Worm (Caenorhabditis elegans) whole organism, late embryonic: ENCODE data around the gene txt-9.
"Not testable (repeated sequence)": the region's sequence is repeated elsewhere in the genome, so short reads cannot be mapped to it uniquely, and the experiment has no call there.

ENCODE experiments used
- F13H6.1 ChIP-seq: sonication (generic microtip); optimal IDR thresholded peaks from 2 replicates; lab custom pipeline; 2016; ENCODE audit warnings: missing genetic modification characterization, missing compliant biosample characterization
- K02D7.2 ChIP-seq: sonication (generic microtip); optimal IDR thresholded peaks from 2 replicates; lab custom pipeline; 2017; ENCODE audit warnings: mild to moderate bottlenecking, missing genetic modification characterization, missing compliant biosample characterization
- T23F11.4 ChIP-seq: fragments of 200-800 bp; sonication (Bioruptor generic); optimal IDR thresholded peaks from 2 replicates; lab custom pipeline; 2018; ENCODE audit warnings: mild to moderate bottlenecking, missing genetic modification characterization, missing compliant biosample characterization
- Y22D7AL.16 ChIP-seq: sonication (generic microtip); optimal IDR thresholded peaks from 2 replicates; lab custom pipeline; 2016; ENCODE audit warnings: missing genetic modification characterization, missing compliant biosample characterization
- ahr-1 ChIP-seq: sonication (generic microtip); optimal IDR thresholded peaks from 2 replicates; lab custom pipeline; 2016; ENCODE audit warnings: missing genetic modification characterization, missing compliant biosample characterization
- ama-1 ChIP-seq: fragments of 150-350 bp; optimal IDR thresholded peaks from 2 replicates; lab custom pipeline; 2014
- ceh-14 ChIP-seq: sonication (generic microtip); optimal IDR thresholded peaks from 2 replicates; lab custom pipeline; 2016; ENCODE audit warnings: missing genotype, missing genetic modification characterization, missing compliant biosample characterization
- ceh-18 ChIP-seq: sonication (generic microtip); optimal IDR thresholded peaks from 2 replicates; lab custom pipeline; 2016; ENCODE audit warnings: missing genetic modification characterization, missing compliant biosample characterization
- ceh-19 ChIP-seq: fragments of 200-800 bp; sonication (Bioruptor generic); optimal IDR thresholded peaks from 2 replicates; lab custom pipeline; 2018; ENCODE audit warnings: mild to moderate bottlenecking, missing genetic modification characterization, missing compliant biosample characterization
- ceh-2 ChIP-seq: sonication (generic microtip); optimal IDR thresholded peaks from 2 replicates; lab custom pipeline; 2016; ENCODE audit warnings: missing genotype, missing genetic modification characterization, missing compliant biosample characterization
- ceh-22 ChIP-seq: sonication (generic microtip); optimal IDR thresholded peaks from 2 replicates; lab custom pipeline; 2017; ENCODE audit warnings: missing biosample characterization, missing genetic modification characterization
- ceh-24 ChIP-seq: sonication (generic microtip); optimal IDR thresholded peaks from 2 replicates; lab custom pipeline; 2016; ENCODE audit warnings: mild to moderate bottlenecking, missing genetic modification characterization, missing compliant biosample characterization
- ceh-31 ChIP-seq: sonication (generic microtip); optimal IDR thresholded peaks from 2 replicates; lab custom pipeline; 2016; ENCODE audit warnings: missing genetic modification characterization, missing compliant biosample characterization
- ceh-34 ChIP-seq: sonication (generic microtip); optimal IDR thresholded peaks from 2 replicates; lab custom pipeline; 2016; ENCODE audit warnings: mild to moderate bottlenecking, missing genetic modification characterization, missing compliant biosample characterization
- ceh-45 ChIP-seq: fragments of 200-800 bp; sonication (Bioruptor generic); IDR thresholded peaks from 2 replicates; pipeline ENCODE4 v1.3.6; 2022; ENCODE audit warnings: missing genetic modification reagents, missing genetic modification characterization, missing compliant biosample characterization
- ceh-6 ChIP-seq: fragments of 200-800 bp; sonication (Bioruptor generic); optimal IDR thresholded peaks from 2 replicates; lab custom pipeline; 2018; ENCODE audit warnings: mild to moderate bottlenecking, missing genetic modification characterization, missing compliant biosample characterization
- ceh-9 ChIP-seq: sonication (generic microtip); optimal IDR thresholded peaks from 2 replicates; lab custom pipeline; 2016; ENCODE audit warnings: mild to moderate bottlenecking, missing genetic modification characterization, inconsistent platforms, missing compliant biosample characterization
- fax-1 ChIP-seq: sonication (generic microtip); optimal IDR thresholded peaks from 2 replicates; lab custom pipeline; 2016; ENCODE audit warnings: missing genotype, missing genetic modification characterization, missing compliant biosample characterization
- fkh-6 ChIP-seq: sonication (generic microtip); optimal IDR thresholded peaks from 2 replicates; lab custom pipeline; 2016; ENCODE audit warnings: missing genetic modification characterization, missing compliant biosample characterization
- gmeb-2 ChIP-seq: sonication (generic microtip); optimal IDR thresholded peaks from 2 replicates; lab custom pipeline; 2016; ENCODE audit warnings: missing genetic modification characterization, inconsistent platforms, missing compliant biosample characterization
- hlh-13 ChIP-seq: fragments of 200-800 bp; sonication (Bioruptor generic); optimal IDR thresholded peaks from 2 replicates; lab custom pipeline; 2018; ENCODE audit warnings: mild to moderate bottlenecking, missing genetic modification characterization, missing compliant biosample characterization
- hlh-30 ChIP-seq: sonication (generic microtip); optimal IDR thresholded peaks from 2 replicates; lab custom pipeline; 2017; ENCODE audit warnings: antibody characterized with exemption, missing genetic modification characterization, missing compliant biosample characterization; ENCODE audit not compliant: insufficient read depth
- lim-6 ChIP-seq: sonication (generic microtip); optimal IDR thresholded peaks from 2 replicates; lab custom pipeline; 2016; ENCODE audit warnings: missing genetic modification characterization, missing compliant biosample characterization
- lin-11 ChIP-seq: fragments of 200-800 bp; sonication (Bioruptor generic); optimal IDR thresholded peaks from 2 replicates; lab custom pipeline; 2018; ENCODE audit warnings: mild to moderate bottlenecking, missing genetic modification characterization, missing compliant biosample characterization
- mec-3 ChIP-seq: sonication (generic microtip); optimal IDR thresholded peaks from 2 replicates; lab custom pipeline; 2016; ENCODE audit warnings: borderline replicate concordance, missing genetic modification characterization, missing compliant biosample characterization
- nfya-1 ChIP-seq: sonication (generic microtip); optimal IDR thresholded peaks from 2 replicates; lab custom pipeline; 2017; ENCODE audit warnings: missing genetic modification characterization, mild to moderate bottlenecking, missing compliant biosample characterization, antibody characterized with exemption, moderate library complexity
- nhr-11 ChIP-seq: fragments of 150-350 bp; optimal IDR thresholded peaks from 2 replicates; lab custom pipeline; 2014; ENCODE audit warnings: missing biosample characterization, missing genetic modification characterization
- npax-4 ChIP-seq: sonication (generic microtip); optimal IDR thresholded peaks from 2 replicates; lab custom pipeline; 2016; ENCODE audit warnings: missing genetic modification characterization, missing compliant biosample characterization
- pax-1 ChIP-seq: fragments of 150-350 bp; optimal IDR thresholded peaks from 2 replicates; lab custom pipeline; 2014; ENCODE audit warnings: missing biosample characterization, missing genetic modification characterization
- pha-2 ChIP-seq: sonication (generic microtip); optimal IDR thresholded peaks from 2 replicates; lab custom pipeline; 2017; ENCODE audit warnings: mild to moderate bottlenecking, missing genetic modification characterization, missing compliant biosample characterization
- pqm-1 ChIP-seq: sonication (generic microtip); optimal IDR thresholded peaks from 2 replicates; lab custom pipeline; 2016; ENCODE audit warnings: missing genetic modification characterization, missing compliant biosample characterization
- sdc-2 ChIP-seq: sonication (generic microtip); optimal IDR thresholded peaks from 2 replicates; lab custom pipeline; 2016; ENCODE audit warnings: missing genotype, missing genetic modification characterization, missing compliant biosample characterization
- sox-2 ChIP-seq: fragments of 200-800 bp; sonication (Bioruptor generic); IDR thresholded peaks from 2 replicates; pipeline ENCODE4 v1.3.6; 2022; ENCODE audit warnings: missing genetic modification reagents, missing genetic modification characterization, missing compliant biosample characterization
- sox-4 ChIP-seq: sonication (generic microtip); optimal IDR thresholded peaks from 2 replicates; lab custom pipeline; 2017; ENCODE audit warnings: mild to moderate bottlenecking, missing genetic modification characterization, inconsistent platforms, missing compliant biosample characterization
- tbx-2 ChIP-seq: sonication (generic microtip); optimal IDR thresholded peaks from 2 replicates; lab custom pipeline; 2016; ENCODE audit warnings: missing genetic modification characterization, missing compliant biosample characterization
- ttx-3 ChIP-seq: sonication (generic microtip); optimal IDR thresholded peaks from 2 replicates; lab custom pipeline; 2016; ENCODE audit warnings: missing genetic modification reagents, missing genetic modification characterization, missing compliant biosample characterization
- unc-3 ChIP-seq, 2 experiments: fragments of 200-800 bp in 1 of 2; sonication (Bioruptor generic) in 1 of 2; sonication (generic microtip) in 1 of 2; conservative IDR thresholded peaks in 1 of 2; optimal IDR thresholded peaks in 1 of 2; 2 replicates each; pipeline versions ENCODE4 v1.3.6 to Lab custom; 2016 to 2022; ENCODE audit warnings: missing compliant biosample characterization in 2 of 2, missing genetic modification characterization in 2 of 2, missing genetic modification reagents in 1 of 2
- unc-42 ChIP-seq: sonication (generic microtip); optimal IDR thresholded peaks from 2 replicates; lab custom pipeline; 2016; ENCODE audit warnings: missing genotype, missing genetic modification characterization, missing compliant biosample characterization
- unc-55 ChIP-seq: sonication (generic microtip); optimal IDR thresholded peaks from 2 replicates; lab custom pipeline; 2017; ENCODE audit warnings: missing biosample characterization, missing genetic modification reagents, missing genetic modification characterization
- zip-5 ChIP-seq: sonication (generic microtip); optimal IDR thresholded peaks from 2 replicates; lab custom pipeline; 2016; ENCODE audit warnings: missing genetic modification characterization, missing compliant biosample characterization

Gene txt-9

DNA sequence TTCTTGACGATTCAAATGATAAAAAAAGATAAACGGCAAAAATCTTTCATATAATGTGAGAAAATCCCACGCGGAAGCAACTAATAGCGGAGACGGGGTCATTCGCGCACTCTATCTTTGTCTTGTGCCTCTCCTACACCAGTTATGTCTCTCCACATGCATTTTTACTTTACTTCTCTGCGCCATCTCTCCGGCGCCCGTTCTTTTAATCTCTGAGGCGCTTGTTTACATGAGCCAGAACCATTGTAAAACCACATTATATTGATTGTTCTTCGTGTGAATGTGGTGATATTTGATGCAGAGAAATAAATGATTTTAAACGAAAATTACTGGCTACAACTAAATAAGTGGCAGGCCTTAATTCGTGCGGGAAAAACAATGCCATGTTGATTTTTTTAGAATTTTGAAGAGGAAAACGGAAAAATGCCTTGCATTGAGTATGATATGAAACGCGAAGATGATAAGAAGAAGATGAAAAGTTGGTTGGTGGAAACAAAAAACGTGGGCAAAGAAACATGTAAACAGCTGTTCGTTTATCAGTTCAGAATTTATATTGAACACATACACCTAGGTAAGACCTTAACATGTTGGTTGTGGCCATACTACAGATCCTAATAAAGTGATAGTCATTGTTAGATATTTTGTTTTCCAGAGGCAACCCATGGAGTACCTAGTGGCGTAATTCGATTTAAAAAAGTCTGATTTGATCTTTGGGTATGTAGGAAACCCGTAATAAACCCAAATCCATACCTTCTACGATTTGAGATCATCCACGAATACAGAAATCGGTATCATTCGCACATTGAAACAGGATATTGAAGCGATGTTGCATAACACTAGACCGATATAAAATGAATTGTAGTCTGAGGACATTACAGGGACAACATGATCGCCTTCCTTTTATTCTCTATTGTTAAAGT is 7.0 kb downstream of the txt-9 start, which contains the start of gene C04G6.2 (continued):
- TF ChIP-seq nhr-11 (tag; lab: Kevin White, UChicago) = no peak
- peak; percentile 36 for TF ChIP-seq unc-42
- no peak for TF ChIP-seq ttx-3
- TF ChIP-seq ceh-18 (tag; lab: Kevin White, UChicago) = no peak
- no peak for TF ChIP-seq hlh-30 (tag; lab: Kevin White, UChicago)
- no peak for TF ChIP-seq ahr-1 (tag; lab: Kevin White, UChicago)
- TF ChIP-seq npax-4 (tag; lab: Kevin White, UChicago) = no peak
- TF ChIP-seq Y22D7AL.16 (tag; lab: Kevin White, UChicago) = no peak
- no peak for TF ChIP-seq fax-1

DNA sequence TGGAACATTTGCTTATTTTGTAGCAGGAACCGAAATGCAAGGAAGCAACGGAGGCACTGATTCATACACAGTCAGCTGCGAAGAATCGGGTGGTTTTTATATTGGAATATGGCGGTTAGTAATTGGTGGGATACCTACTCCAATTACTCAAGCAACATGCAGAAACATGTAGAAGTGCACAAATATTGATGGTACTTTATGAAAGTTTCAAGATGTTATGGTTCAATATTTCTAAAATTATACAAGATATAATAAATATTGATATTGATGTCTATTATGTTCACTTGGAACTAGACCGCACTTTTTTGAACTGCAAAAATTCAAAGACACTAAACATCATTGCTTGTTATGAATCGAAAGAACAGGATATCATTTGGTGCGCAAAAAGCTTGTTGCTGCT is 8.4 kb downstream of the txt-9 start, which contains the start of gene C04G6.13:
Gene C04G6.13, plus strand, starts transcription at position 301 of the 400 bp plus-strand sequence.
- TF ChIP-seq nhr-11 (tag; lab: Kevin White, UChicago) (no peak), T23F11.4 (GFP tag; lab: Kevin White, UChicago) (no peak), unc-55 (no peak), ceh-24 (no peak), pqm-1 (no peak), ceh-19 (no peak), fkh-6 (tag; lab: Kevin White, UChicago) (no peak), ceh-31 (no peak), ceh-2 (no peak)
- TF ChIP-seq, all 69 proteins: peak for 0

DNA sequence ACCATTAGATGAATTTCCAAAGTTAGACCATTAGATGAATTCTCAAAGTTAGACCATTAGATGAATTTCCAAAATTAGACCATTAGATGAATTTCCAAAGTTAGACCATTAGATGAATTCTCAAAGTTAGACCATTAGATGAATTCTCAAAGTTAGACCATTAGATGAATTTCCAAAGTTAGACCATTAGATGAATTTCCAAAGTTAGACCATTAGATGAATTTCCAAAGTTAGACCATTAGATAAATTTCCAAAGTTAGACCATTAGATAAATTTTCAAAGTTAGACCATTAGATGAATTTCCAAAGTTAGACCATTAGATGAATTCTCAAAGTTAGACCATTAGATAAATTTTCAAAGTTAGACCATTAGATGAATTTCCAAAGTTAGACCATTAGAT is 11.9 kb downstream of the txt-9 start:
- TF ChIP-seq unc-3 (GFP tag; conservative IDR thresholded peaks at IDR 0.05; lab: Robert Waterston, UW) = peak; percentile 88
- TF ChIP-seq unc-3 (tag; optimal IDR thresholded peaks at IDR 0.05; lab: Kevin White, UChicago) = not testable (repeated sequence)
- peak; percentile 96 for TF ChIP-seq sox-2 (GFP tag; lab: Robert Waterston, UW)
- TF ChIP-seq hlh-13 (GFP tag; lab: Kevin White, UChicago) = peak; percentile 40
- TF ChIP-seq ceh-45 (GFP tag; lab: Robert Waterston, UW) = peak; percentile 92

DNA sequence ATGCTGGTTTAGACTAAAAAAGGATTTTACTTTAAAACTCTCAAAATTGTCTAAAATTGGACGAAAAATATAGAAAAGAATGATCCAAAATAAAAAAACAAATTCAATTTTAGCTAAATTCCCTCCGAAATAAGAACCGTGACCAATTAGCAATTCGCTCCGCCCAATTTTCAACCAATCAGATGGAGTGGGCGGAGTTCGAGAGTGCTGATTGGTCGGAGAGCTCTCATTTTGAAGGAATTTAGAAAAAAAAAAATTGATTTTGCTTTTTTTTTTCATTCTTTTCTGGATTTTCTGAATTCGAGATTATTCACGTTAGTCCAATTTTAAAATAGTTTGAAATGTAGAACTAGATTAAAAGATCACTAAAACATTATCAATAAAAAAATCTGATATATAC is 13.4 kb downstream of the txt-9 start:
- TF ChIP-seq nfya-1 (peak; percentile 77), fax-1 (no peak)

DNA sequence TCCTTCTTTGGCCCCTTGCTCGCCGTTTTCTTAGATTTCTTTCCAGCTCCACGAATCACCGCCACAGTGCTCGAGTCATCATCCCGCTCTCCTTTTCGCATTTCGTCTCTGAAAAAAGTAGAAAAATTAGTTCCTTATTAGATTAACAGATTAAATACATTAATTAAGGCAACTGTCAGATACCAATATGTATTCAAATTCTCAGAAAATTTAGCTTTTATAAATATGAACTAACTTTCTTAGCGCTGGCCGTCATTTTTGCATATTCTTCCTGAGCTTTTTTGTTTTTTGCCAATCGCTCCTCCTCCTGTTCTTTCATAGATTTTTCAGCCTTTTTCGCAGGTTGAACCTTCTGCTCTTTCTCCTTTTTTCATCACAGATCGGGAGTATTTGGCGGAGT is 14.1 kb downstream of the txt-9 start, which contains the start of gene C04G6.6:
Gene C04G6.6, minus strand, starts transcription at position 101 of the 400 bp plus-strand sequence.
- TF ChIP-seq ceh-9 (tag; lab: Kevin White, UChicago) (no peak), fkh-6 (tag; lab: Kevin White, UChicago) (no peak), lim-6 (no peak), ceh-6 (GFP tag; lab: Kevin White, UChicago) (no peak), ceh-31 (no peak), zip-5 (tag; lab: Kevin White, UChicago) (no peak), gmeb-2 (tag; lab: Kevin White, UChicago) (no peak), ceh-34 (tag; lab: Kevin White, UChicago) (no peak), ceh-14 (tag; lab: Kevin White, UChicago) (no peak), unc-42 (no peak), ceh-22 (tag; lab: Kevin White, UChicago) (no peak)

DNA sequence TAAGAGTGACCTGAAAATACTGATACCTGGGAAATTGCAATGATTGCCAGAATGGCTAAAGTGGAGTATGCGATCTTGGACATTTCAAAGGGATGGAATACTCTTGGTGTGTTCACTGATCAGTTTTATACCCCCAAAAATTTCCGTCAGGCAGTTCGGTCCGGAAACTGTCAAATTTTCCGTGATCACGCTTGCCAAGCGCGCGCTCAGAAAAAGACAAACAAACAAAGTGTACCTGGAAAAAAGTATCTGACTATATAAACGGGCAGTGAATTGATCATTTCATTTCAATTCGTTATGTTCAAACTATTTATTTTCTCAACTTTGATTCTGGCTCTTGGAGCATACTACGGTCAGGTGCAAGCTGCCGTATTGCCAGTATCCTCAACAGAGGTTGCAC is 16.1 kb downstream of the txt-9 start, which contains the start of the genes idpb-3 and idpb-1:
Gene idpb-3, minus strand, starts transcription at position 101 of the 400 bp plus-strand sequence.
Gene idpb-1, plus strand, starts transcription at position 284 of the 400 bp plus-strand sequence.
- no peak for TF ChIP-seq pha-2 (tag; lab: Kevin White, UChicago)
- no peak for TF ChIP-seq unc-55
- TF ChIP-seq nfya-1 = no peak
- no peak for TF ChIP-seq ceh-31
- TF ChIP-seq K02D7.2 (tag; lab: Kevin White, UChicago) = no peak
- no peak for TF ChIP-seq lin-11 (tag; lab: Kevin White, UChicago)
- TF ChIP-seq ama-1 = no peak
- no peak for TF ChIP-seq mec-3
- no peak for TF ChIP-seq ceh-22 (tag; lab: Kevin White, UChicago)
- TF ChIP-seq pqm-1 = no peak
- no peak for TF ChIP-seq tbx-2
- TF ChIP-seq sdc-2 (tag; lab: Kevin White, UChicago) = no peak
- TF ChIP-seq nhr-11 (tag; lab: Kevin White, UChicago) = no peak
- no peak for TF ChIP-seq ahr-1 (tag; lab: Kevin White, UChicago)
- no peak for TF ChIP-seq sox-2 (GFP tag; lab: Robert Waterston, UW)
- TF ChIP-seq sox-4 (tag; lab: Kevin White, UChicago) = no peak
- TF ChIP-seq pax-1 (tag; lab: Kevin White, UChicago) = no peak
- no peak for TF ChIP-seq F13H6.1 (tag; lab: Kevin White, UChicago)
- TF ChIP-seq, all 69 proteins: peak for 0
